Worm (Caenorhabditis elegans) whole organism, young adult: Measurements from ENCODE around the gene clec-138.

Experiments
- B0019.2 ChIP-seq: fragments of 200-800 bp; sonication (Bioruptor generic); conservative IDR thresholded peaks from 2 replicates; pipeline ENCODE4 v1.3.6; 2022; ENCODE audit warnings: missing genetic modification reagents, missing genetic modification characterization, missing compliant biosample characterization
- B0336.3 ChIP-seq: fragments of 200-800 bp; sonication (Bioruptor generic); IDR thresholded peaks from 2 replicates; pipeline ENCODE4 v1.3.6; 2022; ENCODE audit warnings: missing genetic modification characterization, missing compliant biosample characterization
- C06A6.2 ChIP-seq: fragments of 200-800 bp; sonication (Bioruptor generic); conservative IDR thresholded peaks from 2 replicates; pipeline ENCODE4 v1.3.6; 2022; ENCODE audit warnings: missing genetic modification characterization, missing compliant biosample characterization
- F52B5.7 ChIP-seq: sonication (generic microtip); optimal IDR thresholded peaks from 2 replicates; lab custom pipeline; 2016; ENCODE audit warnings: mild to moderate bottlenecking, missing genetic modification characterization, missing compliant biosample characterization
- K12H6.12 ChIP-seq: fragments of 200-800 bp; sonication (Bioruptor generic); optimal IDR thresholded peaks from 2 replicates; lab custom pipeline; 2018; ENCODE audit warnings: mild to moderate bottlenecking, missing genetic modification characterization, missing compliant biosample characterization
- Y53G8AR.9 ChIP-seq: fragments of 200-800 bp; sonication (Bioruptor generic); conservative IDR thresholded peaks from 2 replicates; pipeline ENCODE4 v1.3.6; 2022; ENCODE audit warnings: missing genetic modification reagents, missing genetic modification characterization, missing compliant biosample characterization
- Y67H2A.10 ChIP-seq: fragments of 200-800 bp; sonication (Bioruptor generic); conservative IDR thresholded peaks from 2 replicates; pipeline ENCODE4 v1.3.6; 2022; ENCODE audit warnings: missing genetic modification reagents, missing genetic modification characterization, missing compliant biosample characterization
- Y79H2A.3 ChIP-seq: fragments of 200-800 bp; sonication (Bioruptor generic); conservative IDR thresholded peaks from 2 replicates; pipeline ENCODE4 v1.3.6; 2022; ENCODE audit warnings: missing genetic modification reagents, missing genetic modification characterization, missing compliant biosample characterization
- ama-1 ChIP-seq, 3 experiments: fragments of 150-350 bp in 1 of 3; sonication (generic microtip) in 2 of 3; optimal IDR thresholded peaks; 2 replicates each; lab custom pipeline; 2014 to 2018; ENCODE audit warnings: missing biosample characterization in 2 of 3, missing genetic modification characterization in 2 of 3, missing genetic modification reagents in 2 of 3
- aptf-2 ChIP-seq: fragments of 200-800 bp; sonication (Bioruptor generic); conservative IDR thresholded peaks from 2 replicates; pipeline ENCODE4 v1.3.6; 2022; ENCODE audit warnings: missing genetic modification reagents, missing genetic modification characterization, missing compliant biosample characterization
- aptf-3 ChIP-seq: fragments of 200-800 bp; sonication (Bioruptor generic); IDR thresholded peaks from 2 replicates; pipeline ENCODE4 v1.3.6; 2022; ENCODE audit warnings: missing genetic modification characterization, missing compliant biosample characterization
- atf-7 ChIP-seq: sonication (generic microtip); optimal IDR thresholded peaks from 2 replicates; lab custom pipeline; 2017; ENCODE audit warnings: mild to moderate bottlenecking, missing genetic modification characterization, missing compliant biosample characterization
- athp-1 ChIP-seq: sonication (generic microtip); optimal IDR thresholded peaks from 2 replicates; lab custom pipeline; 2017; ENCODE audit warnings: mild to moderate bottlenecking, missing genetic modification characterization, missing compliant biosample characterization
- attf-5 ChIP-seq: fragments of 200-800 bp; sonication (Bioruptor generic); optimal IDR thresholded peaks from 2 replicates; lab custom pipeline; 2018; ENCODE audit warnings: mild to moderate bottlenecking, missing genetic modification characterization, missing compliant biosample characterization
- bed-1 ChIP-seq: fragments of 200-800 bp; sonication (Bioruptor generic); IDR thresholded peaks from 2 replicates; pipeline ENCODE4 v1.3.6; 2022; ENCODE audit warnings: missing genetic modification reagents, missing genetic modification characterization, missing compliant biosample characterization
- cebp-1 ChIP-seq, 2 experiments: fragments of 200-800 bp in 1 of 2; sonication (Bioruptor generic) in 1 of 2; sonication (generic microtip) in 1 of 2; IDR thresholded peaks in 1 of 2; optimal IDR thresholded peaks in 1 of 2; 2 replicates each; pipeline versions ENCODE4 v1.3.6 to Lab custom; 2017 to 2022; ENCODE audit warnings: missing compliant biosample characterization in 2 of 2, missing genetic modification characterization in 2 of 2, mild to moderate bottlenecking in 1 of 2, missing genetic modification reagents in 1 of 2, moderate library complexity in 1 of 2
- ceh-40 ChIP-seq: fragments of 200-800 bp; sonication (Bioruptor generic); IDR thresholded peaks from 2 replicates; pipeline ENCODE4 v1.3.6; 2022; ENCODE audit warnings: missing genetic modification characterization, missing compliant biosample characterization
- ekl-4 ChIP-seq: fragments of 200-800 bp; sonication (Bioruptor generic); IDR thresholded peaks from 2 replicates; pipeline ENCODE4 v1.3.6; 2022; ENCODE audit warnings: missing genetic modification reagents, missing genetic modification characterization, missing compliant biosample characterization
- ets-4 ChIP-seq: fragments of 200-800 bp; sonication (Bioruptor generic); optimal IDR thresholded peaks from 2 replicates; lab custom pipeline; 2018; ENCODE audit warnings: mild to moderate bottlenecking, missing genetic modification characterization, missing compliant biosample characterization
- him-1 ChIP-seq: sonication (generic microtip); optimal IDR thresholded peaks from 2 replicates; lab custom pipeline; 2016; ENCODE audit warnings: missing genotype, missing genetic modification reagents, missing genetic modification characterization, missing compliant biosample characterization
- hsf-1 ChIP-seq: fragments of 200-800 bp; sonication (Bioruptor generic); IDR thresholded peaks from 2 replicates; pipeline ENCODE4 v1.3.6; 2022; ENCODE audit warnings: missing genetic modification reagents, missing genetic modification characterization, missing compliant biosample characterization
- lin-26 ChIP-seq: fragments of 200-800 bp; sonication (Bioruptor generic); IDR thresholded peaks from 2 replicates; pipeline ENCODE4 v1.3.6; 2022; ENCODE audit warnings: missing genetic modification reagents, missing genetic modification characterization, missing compliant biosample characterization
- lin-54 ChIP-seq: fragments of 200-800 bp; sonication (Bioruptor generic); optimal IDR thresholded peaks from 2 replicates; lab custom pipeline; 2018; ENCODE audit warnings: mild to moderate bottlenecking, missing genetic modification characterization, missing compliant biosample characterization
- lsl-1 ChIP-seq: fragments of 200-800 bp; sonication (Bioruptor generic); optimal IDR thresholded peaks from 2 replicates; lab custom pipeline; 2018; ENCODE audit warnings: mild to moderate bottlenecking, missing genetic modification characterization, moderate library complexity, missing compliant biosample characterization
- madf-6 ChIP-seq: fragments of 200-800 bp; sonication (Bioruptor generic); IDR thresholded peaks from 2 replicates; pipeline ENCODE4 v1.3.6; 2022; ENCODE audit warnings: missing genetic modification reagents, missing genetic modification characterization, missing compliant biosample characterization
- madf-8 ChIP-seq: fragments of 200-800 bp; sonication (Bioruptor generic); conservative IDR thresholded peaks from 2 replicates; pipeline ENCODE4 v1.3.6; 2022; ENCODE audit warnings: missing genetic modification reagents, missing genetic modification characterization, missing compliant biosample characterization
- nfyb-1 ChIP-seq: fragments of 200-800 bp; sonication (Bioruptor generic); IDR thresholded peaks from 2 replicates; pipeline ENCODE4 v1.3.6; 2022; ENCODE audit warnings: missing genetic modification reagents, missing genetic modification characterization, missing compliant biosample characterization
- nhr-80 ChIP-seq: sonication (generic microtip); optimal IDR thresholded peaks from 2 replicates; lab custom pipeline; 2016; ENCODE audit warnings: missing genetic modification characterization, missing compliant biosample characterization
- pbrm-1 ChIP-seq: fragments of 200-800 bp; sonication (Bioruptor generic); IDR thresholded peaks from 2 replicates; pipeline ENCODE4 v1.3.6; 2022; ENCODE audit warnings: missing genetic modification reagents, missing genetic modification characterization, missing compliant biosample characterization
- rpc-1 ChIP-seq, 2 experiments: fragments of 150-350 bp in 1 of 2; sonication (generic microtip) in 1 of 2; optimal IDR thresholded peaks; 2 replicates each; lab custom pipeline; 2014 to 2018; ENCODE audit warnings: missing biosample characterization in 1 of 2, missing genetic modification characterization in 1 of 2, missing genetic modification reagents in 1 of 2, missing genotype in 1 of 2
- snpc-1.3 ChIP-seq: sonication (generic microtip); optimal IDR thresholded peaks from 2 replicates; lab custom pipeline; 2017; ENCODE audit warnings: missing genetic modification characterization, mild to moderate bottlenecking, missing compliant biosample characterization, antibody characterized with exemption, moderate library complexity, missing genotype, missing genetic modification reagents; ENCODE audit not compliant: insufficient read depth
- snpc-4 ChIP-seq, 5 experiments: fragments of 150-350 bp in 1 of 5; sonication (generic microtip) in 4 of 5; optimal IDR thresholded peaks; 2 replicates each; lab custom pipeline; 2014 to 2018; ENCODE audit warnings: missing genetic modification characterization in 5 of 5, missing biosample characterization in 3 of 5, antibody characterized with exemption in 2 of 5, mild to moderate bottlenecking in 2 of 5, missing compliant biosample characterization in 2 of 5, missing genotype in 2 of 5, moderate library complexity in 2 of 5, missing genetic modification reagents in 1 of 5
- sptf-2 ChIP-seq: fragments of 200-800 bp; sonication (Bioruptor generic); optimal IDR thresholded peaks from 2 replicates; lab custom pipeline; 2018; ENCODE audit warnings: mild to moderate bottlenecking, missing genetic modification characterization, missing compliant biosample characterization
- tbp1 ChIP-seq: fragments of 200-800 bp; sonication (Bioruptor generic); optimal IDR thresholded peaks from 2 replicates; lab custom pipeline; 2018; ENCODE audit warnings: mild to moderate bottlenecking, missing genetic modification characterization, missing compliant biosample characterization
- zfh-2 ChIP-seq: fragments of 200-800 bp; sonication (Bioruptor generic); conservative IDR thresholded peaks from 2 replicates; pipeline ENCODE4 v1.3.6; 2022; ENCODE audit warnings: missing genetic modification reagents, missing genetic modification characterization, missing compliant biosample characterization
- ztf-25 ChIP-seq: fragments of 200-800 bp; sonication (Bioruptor generic); IDR thresholded peaks from 2 replicates; pipeline ENCODE4 v1.3.6; 2022; ENCODE audit warnings: missing genetic modification reagents, missing genetic modification characterization, missing compliant biosample characterization

clec-138 gene

DNA sequence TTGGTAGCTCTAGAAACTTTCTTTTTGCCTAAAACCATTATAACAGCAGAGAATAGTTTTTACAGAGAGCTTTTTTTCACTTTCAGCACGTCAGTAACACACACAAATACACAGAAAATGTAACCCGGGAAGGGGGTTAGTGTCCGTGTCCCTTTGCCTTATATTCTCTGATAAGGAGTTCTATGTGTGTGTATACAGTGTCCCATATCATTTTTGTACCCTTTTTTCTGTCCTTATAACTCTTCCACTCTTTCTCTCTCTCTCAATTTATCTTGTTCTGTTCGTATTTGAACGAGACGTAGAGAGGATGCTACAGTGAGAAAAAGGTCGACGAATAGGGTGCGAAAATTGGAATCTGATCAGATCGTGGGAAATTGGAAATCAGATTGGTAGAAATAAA is 20.8 kb downstream of the clec-138 start:
- no peak for TF ChIP-seq F52B5.7 (tag; lab: Kevin White, UChicago)
- TF ChIP-seq tbp1: no peak
- TF ChIP-seq K12H6.12 (tag; lab: Kevin White, UChicago): no peak
- TF ChIP-seq ets-4 (GFP tag; lab: Kevin White, UChicago): peak; percentile 69
- no peak for TF ChIP-seq bed-1
- no peak for TF ChIP-seq nfyb-1 (GFP tag; lab: Robert Waterston, UW)
- TF ChIP-seq nhr-80 (tag; lab: Kevin White, UChicago): peak; percentile 86
- TF ChIP-seq ceh-40: no peak
- no peak for TF ChIP-seq cebp-1 (GFP tag; IDR thresholded peaks at IDR 0.05; lab: Robert Waterston, UW)
- TF ChIP-seq cebp-1 (tag; optimal IDR thresholded peaks at IDR 0.05; lab: Kevin White, UChicago): peak; percentile 34
- TF ChIP-seq aptf-3 (GFP tag; lab: Robert Waterston, UW): no peak
- TF ChIP-seq, all 124 proteins: peak for 3

- TF ChIP-seq nhr-80 (tag; lab: Kevin White, UChicago) (peak; percentile 53), Y79H2A.3 (GFP tag; lab: Robert Waterston, UW) (no peak)
Measured at ce11 chrII:4597441-4597840, 22.2 kb downstream of the clec-138 start.

- TF ChIP-seq hsf-1 (peak; percentile 43; the same call in 1 of the 2 replicates), him-1 (tag; lab: Kevin White, UChicago) (peak; percentile 89), atf-7 (tag; lab: Kevin White, UChicago) (peak; percentile 45), lsl-1 (GFP tag; lab: Kevin White, UChicago) (peak; percentile 35), aptf-2 (GFP tag; lab: Robert Waterston, UW) (0 out of 2 replicates have a peak, but pooled peaks have one; percentile 20), attf-5 (GFP tag; lab: Kevin White, UChicago) (peak; percentile 32), Y79H2A.3 (GFP tag; lab: Robert Waterston, UW) (peak; percentile 60; the same call in 1 of the 2 replicates), sptf-2 (GFP tag; lab: Kevin White, UChicago) (peak; percentile 32), ets-4 (GFP tag; lab: Kevin White, UChicago) (no peak), madf-6 (GFP tag; lab: Robert Waterston, UW) (peak; percentile 15; the same call in 1 of the 2 replicates), ekl-4 (GFP tag; lab: Robert Waterston, UW) (0 out of 2 replicates have a peak, but pooled peaks have one; percentile 48), Y67H2A.10 (GFP tag; lab: Robert Waterston, UW) (0 out of 2 replicates have a peak, but pooled peaks have one; percentile 5), F52B5.7 (tag; lab: Kevin White, UChicago) (no peak), ztf-25 (peak; percentile 71; the same call in 1 of the 2 replicates), C06A6.2 (no peak), cebp-1 (GFP tag; IDR thresholded peaks at IDR 0.05; lab: Robert Waterston, UW) (no peak), cebp-1 (tag; optimal IDR thresholded peaks at IDR 0.05; lab: Kevin White, UChicago) (peak; percentile 40), zfh-2 (GFP tag; lab: Robert Waterston, UW) (no peak), ceh-40 (no peak), ama-1 (optimal IDR thresholded peaks at IDR 0.05; lab: Kevin White, UChicago) (no peak), ama-1 (GFP tag; optimal IDR thresholded peaks at IDR 0.05; lab: Kevin White, UChicago) (peak in 1 of 2 experiments; percentile 41), athp-1 (peak; percentile 42), Y53G8AR.9 (GFP tag; lab: Robert Waterston, UW) (0 out of 2 replicates have a peak, but pooled peaks have one; percentile 40), aptf-3 (GFP tag; lab: Robert Waterston, UW) (0 out of 2 replicates have a peak, but pooled peaks have one; percentile 42), pbrm-1 (GFP tag; lab: Robert Waterston, UW) (peak; percentile 70), lin-26 (GFP tag; lab: Robert Waterston, UW) (0 out of 2 replicates have a peak, but pooled peaks have one; percentile 58), lin-54 (GFP tag; lab: Kevin White, UChicago) (peak; percentile 44), rpc-1 (optimal IDR thresholded peaks at IDR 0.05; lab: Kevin White, UChicago) (no peak), rpc-1 (tag; optimal IDR thresholded peaks at IDR 0.05; lab: Kevin White, UChicago) (no peak), B0336.3 (GFP tag; lab: Robert Waterston, UW) (peak; percentile 52; the same call in 1 of the 2 replicates), B0019.2 (GFP tag; lab: Robert Waterston, UW) (no peak), snpc-4 (GFP tag; optimal IDR thresholded peaks at IDR 0.05; lab: Kevin White, UChicago) (no peak), snpc-4 (tag; optimal IDR thresholded peaks at IDR 0.05; lab: Kevin White, UChicago) (no peak), madf-8 (GFP tag; lab: Robert Waterston, UW) (0 out of 2 replicates have a peak, but pooled peaks have one; percentile 4), snpc-1.3 (no peak)
Measured at ce11 chrII:4590660-4591059, 28.9 kb downstream of the clec-138 start.
